Fruit fly (Drosophila melanogaster) Kc167 (cell line): ENCODE results near the gene CG16772.

ENCODE experiments used
- Sin3A ChIP-seq: fragments of >200 bp; optimal IDR thresholded peaks from 2 replicates; lab custom pipeline; 2018; ENCODE audit warnings: missing external identifiers
- h ChIP-seq: fragments of >200 bp; optimal IDR thresholded peaks from 3 replicates; lab custom pipeline; 2018; ENCODE audit warnings: missing external identifiers
- psq ChIP-seq: fragments of >200 bp; optimal IDR thresholded peaks from 2 replicates; lab custom pipeline; 2017; ENCODE audit warnings: missing external identifiers
- ttk ChIP-seq: sonication (Bioruptor generic); optimal IDR thresholded peaks from 2 replicates; lab custom pipeline; 2017; ENCODE audit warnings: missing external identifiers

- TF ChIP-seq h (no peak), Sin3A (lab: Kevin White, UChicago) (no peak), psq (no peak), ttk (lab: Kevin White, UChicago) (no peak)
Measured at dm6 chr2L:19952221-19952620, 10.3 kb upstream of the CG16772 start.
